Worm (Caenorhabditis elegans) whole organism, L3 larva: Measurements from ENCODE around the gene C42D4.3.

Experiments used
- R02D3.7 ChIP-seq: fragments of 150-350 bp; optimal IDR thresholded peaks from 2 replicates; lab custom pipeline; 2014; ENCODE audit warnings: missing biosample characterization, missing genetic modification characterization
- ZK546.5 ChIP-seq: sonication (generic microtip); optimal IDR thresholded peaks from 2 replicates; lab custom pipeline; 2017; ENCODE audit warnings: missing biosample characterization, missing genetic modification characterization
- aly-2 ChIP-seq: fragments of 150-350 bp; optimal IDR thresholded peaks from 2 replicates; lab custom pipeline; 2014; ENCODE audit warnings: missing biosample characterization, missing genetic modification characterization
- ama-1 ChIP-seq: fragments of 150-350 bp; optimal IDR thresholded peaks from 2 replicates; lab custom pipeline; 2018
- ceh-82 ChIP-seq: fragments of 150-350 bp; optimal IDR thresholded peaks from 2 replicates; lab custom pipeline; 2014; ENCODE audit warnings: missing biosample characterization, missing genetic modification characterization
- ceh-9 ChIP-seq: sonication (generic microtip); optimal IDR thresholded peaks from 2 replicates; lab custom pipeline; 2018; ENCODE audit warnings: missing biosample characterization, missing genetic modification characterization
- daf-12 ChIP-seq: fragments of 150-350 bp; optimal IDR thresholded peaks from 2 replicates; lab custom pipeline; 2014; ENCODE audit warnings: missing biosample characterization, missing genetic modification reagents, missing genetic modification characterization
- elt-2 ChIP-seq: sonication (generic microtip); optimal IDR thresholded peaks from 2 replicates; lab custom pipeline; 2016; ENCODE audit warnings: missing genetic modification reagents, mild to moderate bottlenecking, missing genetic modification characterization, missing compliant biosample characterization
- eor-1 ChIP-seq, 2 experiments: fragments of 150-350 bp; optimal IDR thresholded peaks; 2 replicates each; lab custom pipeline; 2014 to 2018; ENCODE audit warnings: missing biosample characterization in 2 of 2, missing genetic modification characterization in 2 of 2
- fkh-10 ChIP-seq: sonication (generic microtip); optimal IDR thresholded peaks from 2 replicates; lab custom pipeline; 2017; ENCODE audit warnings: missing biosample characterization, missing genetic modification reagents, missing genetic modification characterization
- fkh-2 ChIP-seq: fragments of 150-350 bp; optimal IDR thresholded peaks from 2 replicates; lab custom pipeline; 2014; ENCODE audit warnings: missing biosample characterization, missing genetic modification reagents, missing genetic modification characterization
- fos-1 ChIP-seq: fragments of 150-350 bp; optimal IDR thresholded peaks from 2 replicates; lab custom pipeline; 2014; ENCODE audit warnings: missing biosample characterization, missing genetic modification characterization
- hmg-11 ChIP-seq: sonication (generic microtip); optimal IDR thresholded peaks from 2 replicates; lab custom pipeline; 2016; ENCODE audit warnings: missing genetic modification characterization, missing compliant biosample characterization
- jun-1 ChIP-seq: fragments of 150-350 bp; optimal IDR thresholded peaks from 2 replicates; lab custom pipeline; 2014; ENCODE audit warnings: missing biosample characterization, missing genetic modification reagents, missing genetic modification characterization
- lin-15B ChIP-seq: fragments of 150-350 bp; optimal IDR thresholded peaks from 2 replicates; lab custom pipeline; 2014; ENCODE audit warnings: missing biosample characterization, missing genetic modification characterization
- lin-39 ChIP-seq: fragments of 150-350 bp; optimal IDR thresholded peaks from 2 replicates; lab custom pipeline; 2018; ENCODE audit warnings: missing biosample characterization, missing genetic modification reagents, missing genetic modification characterization
- lsy-12 ChIP-seq: sonication (generic microtip); optimal IDR thresholded peaks from 2 replicates; lab custom pipeline; 2016; ENCODE audit warnings: mild to moderate bottlenecking, missing genetic modification characterization, missing compliant biosample characterization
- mdl-1 ChIP-seq: fragments of 150-350 bp; optimal IDR thresholded peaks from 2 replicates; lab custom pipeline; 2014; ENCODE audit warnings: missing biosample characterization, missing genetic modification characterization
- nfya-1 ChIP-seq: sonication (generic microtip); optimal IDR thresholded peaks from 2 replicates; lab custom pipeline; 2017; ENCODE audit warnings: missing genetic modification characterization, mild to moderate bottlenecking, missing compliant biosample characterization, antibody characterized with exemption, moderate library complexity; ENCODE audit not compliant: insufficient read depth
- nhr-12 ChIP-seq: fragments of 150-350 bp; optimal IDR thresholded peaks from 2 replicates; lab custom pipeline; 2014; ENCODE audit warnings: missing biosample characterization, missing genetic modification characterization
- nhr-23 ChIP-seq: fragments of 150-350 bp; optimal IDR thresholded peaks from 2 replicates; lab custom pipeline; 2014; ENCODE audit warnings: missing biosample characterization, missing genetic modification reagents, missing genetic modification characterization
- nhr-25 ChIP-seq: sonication (generic microtip); optimal IDR thresholded peaks from 2 replicates; lab custom pipeline; 2017; ENCODE audit warnings: missing biosample characterization, missing genetic modification characterization
- nhr-43 ChIP-seq: sonication (generic microtip); optimal IDR thresholded peaks from 2 replicates; lab custom pipeline; 2016; ENCODE audit warnings: mild to moderate bottlenecking, missing genetic modification characterization, missing compliant biosample characterization; ENCODE audit not compliant: poor library complexity, severe bottlenecking
- nhr-67 ChIP-seq: fragments of 150-350 bp; optimal IDR thresholded peaks from 2 replicates; lab custom pipeline; 2014; ENCODE audit warnings: missing biosample characterization, missing genetic modification characterization
- nhr-76 ChIP-seq: fragments of 150-350 bp; sonication (generic microtip); optimal IDR thresholded peaks from 5 replicates; lab custom pipeline; 2014; ENCODE audit warnings: missing biosample characterization, missing genetic modification characterization
- nhr-77 ChIP-seq: fragments of 150-350 bp; optimal IDR thresholded peaks from 2 replicates; lab custom pipeline; 2014; ENCODE audit warnings: missing biosample characterization, missing genetic modification characterization
- pha-4 ChIP-seq: fragments of 150-350 bp; optimal IDR thresholded peaks from 2 replicates; lab custom pipeline; 2014; ENCODE audit warnings: missing biosample characterization, missing genetic modification reagents, missing genetic modification characterization
- pqm-1 ChIP-seq: fragments of 150-350 bp; optimal IDR thresholded peaks from 2 replicates; lab custom pipeline; 2017; ENCODE audit warnings: missing biosample characterization, missing genetic modification characterization, inconsistent platforms
- sea-2 ChIP-seq: fragments of 150-350 bp; sonication (generic microtip); optimal IDR thresholded peaks from 4 replicates; lab custom pipeline; 2014; ENCODE audit warnings: missing biosample characterization, missing genetic modification reagents, missing genetic modification characterization
- skn-1 ChIP-seq: fragments of 150-350 bp; optimal IDR thresholded peaks from 2 replicates; lab custom pipeline; 2014; ENCODE audit warnings: missing biosample characterization, missing genetic modification characterization
- snpc-4 ChIP-seq: fragments of 150-350 bp; optimal IDR thresholded peaks from 2 replicates; lab custom pipeline; 2014; ENCODE audit warnings: missing biosample characterization, missing genetic modification characterization
- tbx-2 ChIP-seq: sonication (generic microtip); optimal IDR thresholded peaks from 2 replicates; lab custom pipeline; 2016; ENCODE audit warnings: mild to moderate bottlenecking, missing genetic modification characterization, missing compliant biosample characterization
- unc-39 ChIP-seq: sonication (generic microtip); optimal IDR thresholded peaks from 4 replicates; lab custom pipeline; 2017; ENCODE audit warnings: missing biosample characterization, missing genetic modification characterization
- unc-62 ChIP-seq: fragments of 150-350 bp; sonication (generic microtip); optimal IDR thresholded peaks from 4 replicates; lab custom pipeline; 2014; ENCODE audit warnings: missing biosample characterization, missing genetic modification reagents, missing genetic modification characterization
- zag-1 ChIP-seq: fragments of 150-350 bp; optimal IDR thresholded peaks from 2 replicates; lab custom pipeline; 2014; ENCODE audit warnings: missing biosample characterization, missing genetic modification characterization
- ztf-4 ChIP-seq: fragments of 150-350 bp; optimal IDR thresholded peaks from 2 replicates; lab custom pipeline; 2014; ENCODE audit warnings: missing biosample characterization, missing genetic modification characterization

The C42D4.3 gene

DNA sequence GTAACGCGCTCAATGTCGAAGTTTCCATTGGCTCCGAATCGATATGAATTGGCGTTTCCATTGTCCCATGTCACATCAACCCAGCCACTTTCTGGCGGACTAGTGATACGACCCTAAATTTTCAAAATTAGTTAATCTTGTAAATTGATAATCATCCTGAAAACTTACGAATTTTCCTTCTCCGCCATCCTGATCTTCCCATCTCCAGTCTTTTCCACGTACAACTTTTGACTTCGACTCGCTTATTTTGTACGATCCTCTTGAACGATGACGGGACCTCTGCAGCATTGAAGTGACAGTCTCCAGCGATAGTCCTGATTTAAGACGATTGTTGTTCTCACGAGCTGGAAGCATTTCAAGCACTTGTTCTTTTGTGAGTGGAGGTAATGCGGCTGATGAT, 39.9 kb upstream of the C42D4.3 start:
- TF ChIP-seq skn-1 (no peak), elt-2 (no peak), unc-62 (GFP tag; lab: Kevin White, UChicago) (no peak), nhr-76 (no peak), fos-1 (no peak), ceh-9 (tag; lab: Kevin White, UChicago) (no peak), fkh-10 (GFP tag; lab: Kevin White, UChicago) (no peak), tbx-2 (tag; lab: Kevin White, UChicago) (no peak), ztf-4 (tag; lab: Kevin White, UChicago) (no peak), nhr-77 (tag; lab: Kevin White, UChicago) (no peak), pqm-1 (no peak), eor-1 (tag; optimal IDR thresholded peaks at IDR 0.05; lab: Kevin White, UChicago) (no peak), nhr-23 (no peak), hmg-11 (no peak), R02D3.7 (tag; lab: Kevin White, UChicago) (no peak), nhr-12 (tag; lab: Kevin White, UChicago) (no peak), lsy-12 (tag; lab: Kevin White, UChicago) (no peak), ceh-82 (tag; lab: Kevin White, UChicago) (no peak), aly-2 (tag; lab: Kevin White, UChicago) (no peak)

DNA sequence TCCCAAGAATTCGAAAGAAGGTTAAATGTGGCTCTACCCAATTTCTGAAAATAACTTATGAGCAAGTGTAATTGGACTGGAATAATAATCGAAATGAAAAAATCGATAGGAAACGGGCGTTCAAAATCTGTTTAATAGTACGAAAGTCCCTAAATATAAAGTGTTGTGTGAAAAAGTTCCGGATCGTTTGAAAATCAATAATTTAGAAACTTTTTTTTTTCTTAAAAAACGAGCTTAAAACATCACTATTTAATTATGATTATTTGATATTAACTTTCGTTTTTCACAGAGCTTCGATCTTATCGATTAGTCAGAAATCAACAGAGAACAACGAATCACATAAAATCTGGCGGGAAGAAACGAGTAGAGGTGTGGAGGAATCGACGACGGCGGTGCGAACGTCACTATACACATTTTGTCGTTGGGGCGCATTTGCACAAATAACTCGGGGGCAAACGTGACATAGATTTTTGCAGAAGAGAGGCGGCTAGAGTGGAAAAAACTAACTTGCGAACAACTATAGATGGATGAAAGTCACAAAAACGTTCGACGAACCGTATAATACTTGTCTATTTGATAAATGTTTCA, 34.3 kb upstream of the C42D4.3 start, which contains the start of gene hecd-1:
Gene hecd-1, minus strand, starts transcription at position 51 of the 588 bp plus-strand sequence.
- TF ChIP-seq lin-15B, result peak; percentile 30
- peak; percentile 7 for TF ChIP-seq nhr-25 (tag; lab: Kevin White, UChicago)
- TF ChIP-seq elt-2, result no peak

ce11 chrIV:7147722-7148121, 31.3 kb upstream of the C42D4.3 start:
- TF ChIP-seq nhr-67 (tag; lab: Kevin White, UChicago) (no peak), ama-1 (lab: Kevin White, UChicago) (no peak), zag-1 (no peak), fkh-2 (no peak), pha-4 (peak; percentile 90), snpc-4 (tag; lab: Kevin White, UChicago) (peak; percentile 55), pqm-1 (no peak), ZK546.5 (tag; lab: Kevin White, UChicago) (no peak), hmg-11 (peak; percentile 33), nhr-43 (tag; lab: Kevin White, UChicago) (no peak), mdl-1 (tag; lab: Kevin White, UChicago) (no peak), skn-1 (no peak), lin-15B (peak; percentile 8), nhr-77 (tag; lab: Kevin White, UChicago) (no peak), elt-2 (peak; percentile 11), nfya-1 (tag; lab: Kevin White, UChicago) (peak; percentile 32)

DNA sequence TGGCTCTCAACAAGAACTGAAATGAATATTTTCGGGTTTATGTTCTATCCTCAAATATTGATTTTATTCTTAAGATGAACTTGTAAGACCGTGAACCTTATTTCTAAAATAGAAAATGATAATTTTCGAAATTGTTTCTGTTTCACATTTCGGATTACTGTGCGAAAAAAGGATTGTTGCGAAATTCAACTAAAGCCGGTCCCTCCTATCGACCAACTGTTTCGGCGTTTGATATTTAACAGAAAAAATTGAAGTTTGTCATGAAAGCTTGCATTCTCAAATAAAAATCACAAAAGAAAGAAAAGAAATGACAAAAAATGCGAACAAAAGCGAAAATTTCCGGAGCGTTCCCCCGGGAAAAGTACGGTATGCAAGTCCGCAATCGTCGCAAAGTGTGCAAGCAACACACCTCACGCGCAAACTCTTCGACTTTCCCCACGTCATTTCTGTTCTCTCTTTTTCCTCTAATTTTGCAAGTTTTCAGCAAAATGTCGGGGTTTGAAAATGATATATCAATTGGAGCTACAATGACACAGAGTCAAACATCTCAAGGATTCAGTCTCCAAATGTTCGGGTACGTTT, 29.9 kb upstream of the C42D4.3 start, which contains the start of gene C34D4.4:
Gene C34D4.4, plus strand, starts transcription at position 342 of the 582 bp plus-strand sequence.
- TF ChIP-seq sea-2 (GFP tag; lab: Kevin White, UChicago) (no peak), ztf-4 (tag; lab: Kevin White, UChicago) (no peak), lin-15B (peak; percentile 48), R02D3.7 (tag; lab: Kevin White, UChicago) (no peak), mdl-1 (tag; lab: Kevin White, UChicago) (no peak), nfya-1 (tag; lab: Kevin White, UChicago) (peak; percentile 75), nhr-25 (tag; lab: Kevin White, UChicago) (peak; percentile 16), lin-39 (peak; percentile 14), nhr-77 (tag; lab: Kevin White, UChicago) (no peak), ama-1 (lab: Kevin White, UChicago) (peak; percentile 16), snpc-4 (tag; lab: Kevin White, UChicago) (peak; percentile 28), ZK546.5 (tag; lab: Kevin White, UChicago) (no peak), jun-1 (tag; lab: Kevin White, UChicago) (no peak), nhr-43 (tag; lab: Kevin White, UChicago) (no peak), tbx-2 (tag; lab: Kevin White, UChicago) (no peak), hmg-11 (peak; percentile 23), daf-12 (no peak), unc-39 (tag; lab: Kevin White, UChicago) (no peak), lsy-12 (tag; lab: Kevin White, UChicago) (no peak), fkh-10 (GFP tag; lab: Kevin White, UChicago) (no peak)
